Fruit fly (Drosophila melanogaster) whole organism, adult: ENCODE data around the gene CG42727.

ENCODE experiments used
- CG11617 ChIP-seq: fragments of 200-800 bp; sonication (Bioruptor generic); optimal IDR thresholded peaks from 2 replicates; lab custom pipeline; 2017; ENCODE audit warnings: mild to moderate bottlenecking, missing biosample characterization, missing genetic modification reagents, missing genetic modification characterization
- CG14711 ChIP-seq: fragments of 200-800 bp; sonication (Bioruptor generic); optimal IDR thresholded peaks from 2 replicates; lab custom pipeline; 2018; ENCODE audit warnings: missing biosample characterization, mild to moderate bottlenecking, missing genetic modification characterization, moderate library complexity
- CG33017 ChIP-seq: fragments of 200-800 bp; sonication (Bioruptor generic); optimal IDR thresholded peaks from 2 replicates; lab custom pipeline; 2018; ENCODE audit warnings: missing biosample characterization, mild to moderate bottlenecking, missing genetic modification characterization, moderate library complexity
- CG7045 ChIP-seq: fragments of 200-800 bp; sonication (Bioruptor generic); optimal IDR thresholded peaks from 2 replicates; lab custom pipeline; 2017; ENCODE audit warnings: missing biosample characterization, mild to moderate bottlenecking, missing genetic modification characterization
- CG7101 ChIP-seq: fragments of 200-800 bp; sonication (Bioruptor generic); optimal IDR thresholded peaks from 2 replicates; lab custom pipeline; 2018; ENCODE audit warnings: missing biosample characterization, mild to moderate bottlenecking, missing genetic modification characterization, moderate library complexity
- Clk ChIP-seq: fragments of 200-800 bp; sonication (Bioruptor generic); optimal IDR thresholded peaks from 2 replicates; lab custom pipeline; 2017; ENCODE audit warnings: missing biosample characterization, missing genetic modification characterization
- Crg-1 ChIP-seq: fragments of 200-800 bp; sonication (Bioruptor generic); optimal IDR thresholded peaks from 2 replicates; lab custom pipeline; 2016; ENCODE audit warnings: missing biosample characterization, missing genetic modification characterization
- Hr96 ChIP-seq: fragments of 200-800 bp; sonication (Bioruptor generic); optimal IDR thresholded peaks from 2 replicates; lab custom pipeline; 2016; ENCODE audit warnings: missing biosample characterization, missing genetic modification characterization
- Mnt ChIP-seq: fragments of 200-800 bp; sonication (Bioruptor generic); optimal IDR thresholded peaks from 2 replicates; lab custom pipeline; 2016; ENCODE audit warnings: missing biosample characterization, mild to moderate bottlenecking, missing genetic modification characterization
- cnc ChIP-seq, 2 experiments: fragments of >200 bp; optimal IDR thresholded peaks; 2 replicates each; lab custom pipeline; 2017
- kay ChIP-seq: fragments of 200-800 bp; sonication (Bioruptor generic); peaks from one replicate; lab custom pipeline; 2016; ENCODE audit warnings: missing biosample characterization, missing genetic modification characterization, borderline replicate concordance
- pad ChIP-seq: fragments of 200-800 bp; sonication (Bioruptor generic); optimal IDR thresholded peaks from 3 replicates; lab custom pipeline; 2017; ENCODE audit warnings: missing biosample characterization, missing genetic modification characterization, mild to moderate bottlenecking, moderate library complexity, missing genetic modification reagents
- tj ChIP-seq: fragments of 200-800 bp; sonication (Bioruptor generic); optimal IDR thresholded peaks from 3 replicates; lab custom pipeline; 2017; ENCODE audit warnings: missing biosample characterization, mild to moderate bottlenecking, missing genetic modification characterization, moderate library complexity

DNA sequence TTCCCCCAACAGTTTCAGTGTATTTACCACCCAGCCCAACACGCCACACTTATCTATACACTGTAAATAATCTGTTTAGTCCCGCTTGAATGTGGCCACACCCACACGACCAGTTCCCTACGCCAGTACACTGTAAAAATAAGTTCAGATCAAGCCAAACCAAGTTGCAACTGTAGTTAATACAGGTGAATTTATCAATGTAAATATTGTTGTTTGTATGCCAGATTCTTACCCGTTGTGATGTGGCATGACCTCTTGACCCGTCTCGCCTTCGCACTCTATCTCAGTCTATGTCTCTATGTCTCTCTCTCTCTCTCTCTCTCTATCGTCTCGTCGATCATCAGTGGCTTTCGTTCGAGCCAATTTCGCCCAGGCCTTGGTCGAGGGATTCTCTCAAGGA, 34.0 kb upstream of the CG42727 start:
- no peak for TF ChIP-seq kay (GFP tag; lab: Kevin White, UChicago)
- TF ChIP-seq Crg-1 (GFP tag; lab: Kevin White, UChicago): no peak
- no peak for TF ChIP-seq CG14711
- TF ChIP-seq pad (GFP tag; lab: Kevin White, UChicago): no peak
- TF ChIP-seq Hr96 (GFP tag; lab: Kevin White, UChicago): no peak
- no peak for TF ChIP-seq Mnt (GFP tag; lab: Kevin White, UChicago)
- no peak for TF ChIP-seq tj (GFP tag; lab: Kevin White, UChicago)
- no peak for TF ChIP-seq CG7045 (GFP tag; lab: Kevin White, UChicago)
- TF ChIP-seq cnc (optimal IDR thresholded peaks at IDR 0.05; lab: Kevin White, UChicago): no peak
- TF ChIP-seq CG7101 (tag; lab: Kevin White, UChicago): no peak
- no peak for TF ChIP-seq Clk (GFP tag; lab: Kevin White, UChicago)
- TF ChIP-seq CG11617 (GFP tag; lab: Kevin White, UChicago): no peak
- TF ChIP-seq CG33017: no peak
